ENCODE assay signal across 5 fruit fly cellular contexts in the genomic region with DNA sequence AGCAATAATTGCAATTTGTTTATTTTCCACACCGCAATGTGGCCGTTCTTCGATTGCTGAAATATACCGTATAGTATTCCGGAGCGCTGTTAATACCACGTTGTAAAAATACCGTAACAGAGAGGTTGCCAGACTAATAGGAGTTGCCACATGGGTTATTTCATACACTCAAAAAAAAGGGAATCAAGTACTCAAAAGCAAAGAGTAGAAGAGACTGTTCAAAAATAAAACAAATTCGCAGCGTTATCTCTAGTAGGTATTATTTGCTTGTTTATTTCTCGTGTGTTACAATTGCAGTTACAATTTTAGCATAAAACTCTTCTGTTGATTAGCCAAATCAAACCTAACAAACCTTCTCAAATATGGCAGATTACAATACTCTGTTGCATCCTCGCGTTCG.
TF ChIP-seq lines count a peak whose summit lies in the region.

A gene (minus strand): TSS at position 59 of the 400 bp plus-strand sequence.

TF ChIP-seq in whole organism, adult, 20 proteins besides CTCF, POLR2A, EP300 and RAD21 (continued from another document):
- peak; percentile 18 for TF ChIP-seq Crg-1 (GFP tag; optimal IDR thresholded peaks at IDR 0.05; lab: Kevin White, UChicago)
TF ChIP-seq in whole organism, adult: peak in this region for 14.

TF ChIP-seq in whole organism, embryonic, 481 proteins besides CTCF, POLR2A, EP300 and RAD21 (continued from another document and continues in another):
- TF ChIP-seq CoRest (tag; optimal IDR thresholded peaks at IDR 0.05; lab: Kevin White, UChicago) (peak; percentile 79), MTF-1 (GFP tag; optimal IDR thresholded peaks at IDR 0.05; lab: Kevin White, UChicago; ENCODE audit: borderline replicate concordance) (peak; percentile 65), eve (GFP tag; optimal IDR thresholded peaks at IDR 0.05; lab: Kevin White, UChicago) (no peak), Dref (GFP tag; IDR thresholded peaks at IDR 0.05; lab: Robert Waterston, UW) (peak; percentile 43), Bgb (GFP tag; IDR thresholded peaks at IDR 0.05; lab: Robert Waterston, UW; ENCODE audit: partially characterized antibody) (peak; percentile 42), tx (GFP tag; optimal IDR thresholded peaks at IDR 0.05; lab: Kevin White, UChicago) (peak; percentile 82), vfl (GFP tag; optimal IDR thresholded peaks at IDR 0.05; lab: Kevin White, UChicago) (peak; percentile 51), Max (GFP tag; optimal IDR thresholded peaks at IDR 0.05; lab: Kevin White, UChicago) (peak; percentile 69), pb (GFP tag; optimal IDR thresholded peaks at IDR 0.05; lab: Kevin White, UChicago) (peak; percentile 75), CG31224 (GFP tag; IDR thresholded peaks at IDR 0.05; lab: Robert Waterston, UW) (peak; percentile 71), sim (GFP tag; IDR thresholded peaks at IDR 0.05; lab: Robert Waterston, UW) (peak; percentile 45; the same call in 1 of the 2 replicates), bab2 (GFP tag; optimal IDR thresholded peaks at IDR 0.05; lab: Kevin White, UChicago) (peak; percentile 79), CG2875 (GFP tag; optimal IDR thresholded peaks at IDR 0.05; lab: Kevin White, UChicago) (peak; percentile 43), p53 (GFP tag; optimal IDR thresholded peaks at IDR 0.05; lab: Kevin White, UChicago) (peak; percentile 75), CG1603 (tag; optimal IDR thresholded peaks at IDR 0.05; lab: Kevin White, UChicago) (peak; percentile 88), PHDP (tag; optimal IDR thresholded peaks at IDR 0.05; lab: Kevin White, UChicago) (peak; percentile 83), CG13775 (GFP tag; optimal IDR thresholded peaks at IDR 0.05; lab: Kevin White, UChicago) (peak; percentile 55), cad (GFP tag; optimal IDR thresholded peaks at IDR 0.05; lab: Kevin White, UChicago) (no peak), CG32767 (GFP tag; IDR thresholded peaks at IDR 0.05; lab: Robert Waterston, UW) (peak; percentile 74), Sox100B (GFP tag; optimal IDR thresholded peaks at IDR 0.05; lab: Kevin White, UChicago) (no peak), corto (GFP tag; optimal IDR thresholded peaks at IDR 0.05; lab: Kevin White, UChicago) (no peak), stc (GFP tag; IDR thresholded peaks at IDR 0.05; lab: Robert Waterston, UW) (peak; percentile 75), fd102C (GFP tag; optimal IDR thresholded peaks at IDR 0.05; lab: Kevin White, UChicago) (no peak), sima (GFP tag; optimal IDR thresholded peaks at IDR 0.05; lab: Kevin White, UChicago) (no peak), CG10147 (GFP tag; optimal IDR thresholded peaks at IDR 0.05; lab: Kevin White, UChicago) (peak; percentile 70), gce (GFP tag; IDR thresholded peaks at IDR 0.05; lab: Robert Waterston, UW) (0 out of 3 replicates have a peak, but pooled peaks have one; percentile 52), crp (GFP tag; optimal IDR thresholded peaks at IDR 0.05; lab: Kevin White, UChicago) (peak in 1 of 2 experiments; percentile 31), CG15479 (GFP tag; optimal IDR thresholded peaks at IDR 0.05; lab: Kevin White, UChicago) (no peak), otp (GFP tag; IDR thresholded peaks at IDR 0.05; lab: Robert Waterston, UW) (peak; percentile 59; the same call in 1 of the 3 replicates), CG30431 (GFP tag; optimal IDR thresholded peaks at IDR 0.05; lab: Kevin White, UChicago) (peak; percentile 42)

TF ChIP-seq in whole organism, prepupa, 60 proteins besides CTCF, POLR2A, EP300 and RAD21 (continued from another document and continues in another):
- peak; percentile 70 for TF ChIP-seq Smox (GFP tag; optimal IDR thresholded peaks at IDR 0.05; lab: Kevin White, UChicago)
- TF ChIP-seq CG6854 (GFP tag; optimal IDR thresholded peaks at IDR 0.05; lab: Kevin White, UChicago): peak; percentile 23
- peak; percentile 83 for TF ChIP-seq lz (GFP tag; optimal IDR thresholded peaks at IDR 0.05; lab: Kevin White, UChicago)
- peak; percentile 63 for TF ChIP-seq Gug (GFP tag; IDR thresholded peaks at IDR 0.05; lab: Robert Waterston, UW)
- peak; percentile 68 for TF ChIP-seq Ets21C (GFP tag; optimal IDR thresholded peaks at IDR 0.05; lab: Kevin White, UChicago)
- TF ChIP-seq CG1621 (tag; optimal IDR thresholded peaks at IDR 0.05; lab: Kevin White, UChicago): peak; percentile 68
- TF ChIP-seq OdsH (GFP tag; optimal IDR thresholded peaks at IDR 0.05; lab: Kevin White, UChicago): peak; percentile 75
- peak; percentile 83 for TF ChIP-seq CG6163 (GFP tag; IDR thresholded peaks at IDR 0.05; lab: Robert Waterston, UW)
- TF ChIP-seq dac (GFP tag; optimal IDR thresholded peaks at IDR 0.05; lab: Kevin White, UChicago): peak; percentile 74
- TF ChIP-seq eg (GFP tag; IDR thresholded peaks at IDR 0.05; lab: Robert Waterston, UW): peak; percentile 91
- peak; percentile 75 for TF ChIP-seq CG7368 (GFP tag; optimal IDR thresholded peaks at IDR 0.05; lab: Kevin White, UChicago)
- peak; percentile 78 for TF ChIP-seq fkh (GFP tag; optimal IDR thresholded peaks at IDR 0.05; lab: Kevin White, UChicago)
- peak; percentile 69 for TF ChIP-seq dsx (GFP tag; optimal IDR thresholded peaks at IDR 0.05; lab: Kevin White, UChicago; ENCODE audit: poor library complexity, severe bottlenecking)
- peak; percentile 66 for TF ChIP-seq CG10669 (GFP tag; optimal IDR thresholded peaks at IDR 0.05; lab: Kevin White, UChicago)
- peak; percentile 82 for TF ChIP-seq cyc (GFP tag; optimal IDR thresholded peaks at IDR 0.05; lab: Kevin White, UChicago)
- peak; percentile 65 for TF ChIP-seq Ets96B (tag; optimal IDR thresholded peaks at IDR 0.05; lab: Kevin White, UChicago)
- TF ChIP-seq pdm3 (GFP tag; optimal IDR thresholded peaks at IDR 0.05; lab: Kevin White, UChicago): peak; percentile 83
- TF ChIP-seq achi (GFP tag; optimal IDR thresholded peaks at IDR 0.05; lab: Kevin White, UChicago): peak; percentile 75
- TF ChIP-seq CG4318 (GFP tag; optimal IDR thresholded peaks at IDR 0.05; lab: Kevin White, UChicago): no peak
- TF ChIP-seq Lpt (GFP tag; optimal IDR thresholded peaks at IDR 0.05; lab: Kevin White, UChicago): peak; percentile 71
- no peak for TF ChIP-seq fd85E (GFP tag; optimal IDR thresholded peaks at IDR 0.05; lab: Kevin White, UChicago)
- no peak for TF ChIP-seq vri (GFP tag; optimal IDR thresholded peaks at IDR 0.05; lab: Kevin White, UChicago)
- TF ChIP-seq ss (GFP tag; optimal IDR thresholded peaks at IDR 0.05; lab: Kevin White, UChicago): peak in 1 of 2 experiments; percentile 51
- peak; percentile 83 for TF ChIP-seq esn (GFP tag; optimal IDR thresholded peaks at IDR 0.05; lab: Kevin White, UChicago)
- peak; percentile 84 for TF ChIP-seq CG3919 (GFP tag; optimal IDR thresholded peaks at IDR 0.05; lab: Kevin White, UChicago)
- TF ChIP-seq svp (GFP tag; lab: Kevin White, UChicago): no peak
- peak; percentile 79 for TF ChIP-seq Sox14 (GFP tag; optimal IDR thresholded peaks at IDR 0.05; lab: Kevin White, UChicago)
- peak; percentile 85 for TF ChIP-seq Hr4 (GFP tag; optimal IDR thresholded peaks at IDR 0.05; lab: Kevin White, UChicago)
- TF ChIP-seq net (GFP tag; optimal IDR thresholded peaks at IDR 0.05; lab: Kevin White, UChicago): peak; percentile 80
- TF ChIP-seq Sox15 (GFP tag; optimal IDR thresholded peaks at IDR 0.05; lab: Kevin White, UChicago): peak; percentile 72
- peak; percentile 76 for TF ChIP-seq CG10631 (GFP tag; optimal IDR thresholded peaks at IDR 0.05; lab: Kevin White, UChicago)
- no peak for TF ChIP-seq CG9139 (GFP tag; optimal IDR thresholded peaks at IDR 0.05; lab: Kevin White, UChicago)

TF ChIP-seq in whole organism, pupa, 21 proteins besides CTCF, POLR2A, EP300 and RAD21 (continued from another document):
- TF ChIP-seq CG8301 (tag; optimal IDR thresholded peaks at IDR 0.05; lab: Kevin White, UChicago): peak; percentile 79

TF ChIP-seq in whole organism, wandering third instar larva, 38 proteins besides CTCF, POLR2A, EP300 and RAD21 (continued from another document):
- peak; percentile 43 for TF ChIP-seq Jra (GFP tag; optimal IDR thresholded peaks at IDR 0.05; lab: Kevin White, UChicago)
- TF ChIP-seq sage (GFP tag; optimal IDR thresholded peaks at IDR 0.05; lab: Kevin White, UChicago): no peak
- TF ChIP-seq N (GFP tag; optimal IDR thresholded peaks at IDR 0.05; lab: Kevin White, UChicago): no peak
- peak; percentile 82 for TF ChIP-seq sv (GFP tag; optimal IDR thresholded peaks at IDR 0.05; lab: Kevin White, UChicago)
- peak; percentile 69 for TF ChIP-seq OdsH (GFP tag; optimal IDR thresholded peaks at IDR 0.05; lab: Kevin White, UChicago)
- no peak for TF ChIP-seq usp (GFP tag; optimal IDR thresholded peaks at IDR 0.05; lab: Kevin White, UChicago)
- TF ChIP-seq CrebA (GFP tag; optimal IDR thresholded peaks at IDR 0.05; lab: Kevin White, UChicago; ENCODE audit: borderline replicate concordance): no peak
- TF ChIP-seq fru (GFP tag; optimal IDR thresholded peaks at IDR 0.05; lab: Kevin White, UChicago): peak; percentile 67
- TF ChIP-seq pan (optimal IDR thresholded peaks at IDR 0.05; lab: Kevin White, UChicago): no peak
- TF ChIP-seq jim (GFP tag; optimal IDR thresholded peaks at IDR 0.05; lab: Kevin White, UChicago): peak; percentile 45
- TF ChIP-seq Hr83 (GFP tag; optimal IDR thresholded peaks at IDR 0.05; lab: Kevin White, UChicago; ENCODE audit: poor library complexity, severe bottlenecking): peak; percentile 81
- no peak for TF ChIP-seq Vsx2 (GFP tag; optimal IDR thresholded peaks at IDR 0.05; lab: Kevin White, UChicago; ENCODE audit: partially characterized antibody)
- TF ChIP-seq Mio (GFP tag; optimal IDR thresholded peaks at IDR 0.05; lab: Kevin White, UChicago): no peak
- peak; percentile 55 for TF ChIP-seq Sp1 (GFP tag; optimal IDR thresholded peaks at IDR 0.05; lab: Kevin White, UChicago)
- peak in 1 of 2 experiments; percentile 81 for TF ChIP-seq foxo (GFP tag; optimal IDR thresholded peaks at IDR 0.05; lab: Kevin White, UChicago)
- TF ChIP-seq Hnf4 (GFP tag; optimal IDR thresholded peaks at IDR 0.05; lab: Kevin White, UChicago): no peak
- no peak for TF ChIP-seq brk (GFP tag; optimal IDR thresholded peaks at IDR 0.05; lab: Kevin White, UChicago)
